Worm (Caenorhabditis elegans): ENCODE results near the gene srh-135.

DNA sequence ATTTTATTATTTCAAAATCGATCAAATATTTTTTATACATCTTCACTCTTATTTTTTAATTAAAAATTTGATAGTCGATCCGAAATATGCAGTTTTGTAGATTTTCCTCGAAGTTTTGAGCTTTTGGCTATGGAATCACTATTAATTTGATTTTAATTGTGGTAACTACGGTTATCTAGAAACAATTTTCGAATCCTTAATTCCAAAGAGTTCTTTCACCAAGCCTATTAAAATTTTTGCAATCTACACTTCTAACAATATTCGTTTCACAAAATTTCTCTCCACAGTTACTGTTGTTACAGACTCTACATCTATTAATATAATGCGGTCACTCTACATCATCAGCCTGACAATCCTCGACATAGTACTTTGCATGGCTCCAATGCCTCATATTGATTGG is 34.7 kb downstream of the srh-135 start, which contains the start of gene R05H5.7:
- TF ChIP-seq lin-39 (tag; optimal IDR thresholded peaks at IDR 0.05) (no peak), fos-1 (tag; optimal IDR thresholded peaks at IDR 0.05) (no peak), F26F4.8 (GFP tag; conservative IDR thresholded peaks at IDR 0.05) (no peak)

Data from whole organism, L4 larva.